Fruit fly (Drosophila melanogaster) whole organism, embryonic: ENCODE measurements around the gene CG10486.

Experiments used
- Blimp-1 ChIP-seq: fragments of 200-800 bp; sonication (Bioruptor generic); optimal IDR thresholded peaks from 3 replicates; lab custom pipeline; 2018; ENCODE audit warnings: missing biosample characterization, missing genetic modification characterization, mild to moderate bottlenecking, moderate library complexity, missing genetic modification reagents
- CG12769 ChIP-seq: fragments of 200-800 bp; sonication (Bioruptor generic); optimal IDR thresholded peaks from 2 replicates; lab custom pipeline; 2019; ENCODE audit warnings: missing biosample characterization, mild to moderate bottlenecking, missing genetic modification characterization, moderate library complexity
- CG16779 ChIP-seq: fragments of 200-800 bp; sonication (Bioruptor generic); IDR thresholded peaks from 2 replicates; pipeline ENCODE4 v1.3.6; 2022; ENCODE audit warnings: missing biosample characterization, missing genetic modification characterization
- CG16813 ChIP-seq: fragments of 200-800 bp; sonication (Bioruptor generic); IDR thresholded peaks from 3 replicates; pipeline ENCODE4 v1.3.6; 2022; ENCODE audit warnings: missing biosample characterization, missing genetic modification characterization; ENCODE audit not compliant: partially characterized antibody
- HmgD ChIP-seq: fragments of 200-800 bp; sonication (Bioruptor generic); optimal IDR thresholded peaks from 3 replicates; lab custom pipeline; 2016; ENCODE audit warnings: missing biosample characterization, missing genetic modification characterization
- Hr39 ChIP-seq: fragments of >200 bp; optimal IDR thresholded peaks from 2 replicates; lab custom pipeline; 2017
- mld ChIP-seq: fragments of 200-800 bp; sonication (Bioruptor generic); IDR thresholded peaks from 3 replicates; pipeline ENCODE4 v1.3.6; 2022; ENCODE audit warnings: missing biosample characterization, missing genetic modification characterization; ENCODE audit not compliant: partially characterized antibody

- no peak for TF ChIP-seq Hr39
- TF ChIP-seq Blimp-1 (GFP tag; lab: Kevin White, UChicago), result no peak
- no peak for TF ChIP-seq CG16813 (GFP tag; lab: Robert Waterston, UW)
- TF ChIP-seq CG12769 (tag; lab: Kevin White, UChicago), result no peak
- TF ChIP-seq mld, result no peak
- no peak for TF ChIP-seq CG16779
- TF ChIP-seq HmgD (GFP tag; lab: Kevin White, UChicago), result no peak
Measured at dm6 chr3L:5859029-5859428, 47.5 kb downstream of the CG10486 start.
